Worm (Caenorhabditis elegans): ENCODE measurements around the gene F22E12.1.

The F22E12.1 gene

ce11 chrV:10474040-10474439 is 16.9 kb upstream of the F22E12.1 start:
- TF ChIP-seq ceh-2 (tag; optimal IDR thresholded peaks at IDR 0.05) (no peak), tbx-2 (tag; optimal IDR thresholded peaks at IDR 0.05) (no peak), K02D7.2 (tag; optimal IDR thresholded peaks at IDR 0.05) (no peak), fkh-6 (tag; optimal IDR thresholded peaks at IDR 0.05) (no peak), zip-5 (tag; optimal IDR thresholded peaks at IDR 0.05) (no peak), hlh-13 (GFP tag; optimal IDR thresholded peaks at IDR 0.05) (no peak), pha-4 (tag; optimal IDR thresholded peaks at IDR 0.05) (no peak), pqm-1 (tag; optimal IDR thresholded peaks at IDR 0.05) (no peak), ztf-16 (tag; optimal IDR thresholded peaks at IDR 0.05) (no peak), T23F11.4 (GFP tag; optimal IDR thresholded peaks at IDR 0.05) (no peak), hlh-6 (tag; optimal IDR thresholded peaks at IDR 0.05) (no peak), che-1 (tag; optimal IDR thresholded peaks at IDR 0.05) (no peak), C08G9.2 (tag; optimal IDR thresholded peaks at IDR 0.05) (no peak), pros-1 (tag; optimal IDR thresholded peaks at IDR 0.05) (no peak), rnt-1 (tag; optimal IDR thresholded peaks at IDR 0.05) (no peak), hlh-15 (tag; optimal IDR thresholded peaks at IDR 0.05) (no peak)

ce11 chrV:10472901-10473774 is 16.0 kb upstream of the F22E12.1 start:
- no peak for TF ChIP-seq T23F11.4 (GFP tag; optimal IDR thresholded peaks at IDR 0.05)
- no peak for TF ChIP-seq nhr-232 (tag; optimal IDR thresholded peaks at IDR 0.05)
- no peak for TF ChIP-seq elt-4 (tag; optimal IDR thresholded peaks at IDR 0.05)
- TF ChIP-seq K02D7.2 (tag; optimal IDR thresholded peaks at IDR 0.05) = no peak
- TF ChIP-seq fax-1 (tag; optimal IDR thresholded peaks at IDR 0.05) = no peak

DNA sequence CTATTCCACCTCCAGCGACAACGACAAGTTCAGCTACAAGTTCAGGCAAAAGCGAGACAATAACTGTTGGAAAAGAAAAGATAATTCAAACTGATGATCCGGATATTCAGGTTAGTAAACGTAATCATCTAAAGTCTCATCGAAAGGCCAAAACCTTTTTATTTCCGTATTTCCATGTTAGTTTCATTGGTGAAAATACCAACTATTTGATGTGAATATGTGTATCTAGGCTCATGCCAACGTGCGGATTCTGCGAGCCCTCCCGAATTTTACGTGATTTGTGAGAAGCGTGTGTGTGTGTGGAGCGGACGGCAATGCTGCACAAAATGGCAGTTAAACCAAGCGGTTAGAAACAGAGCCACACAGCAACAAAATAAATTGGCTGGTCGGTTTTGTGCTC is 13.9 kb upstream of the F22E12.1 start:
- no peak for TF ChIP-seq lim-6 (tag; optimal IDR thresholded peaks at IDR 0.05)
- no peak for TF ChIP-seq ceh-48 (tag; optimal IDR thresholded peaks at IDR 0.05)
- no peak for TF ChIP-seq che-1 (tag; optimal IDR thresholded peaks at IDR 0.05)
- no peak for TF ChIP-seq madf-2 (tag; optimal IDR thresholded peaks at IDR 0.05)
- no peak for TF ChIP-seq ahr-1 (tag; optimal IDR thresholded peaks at IDR 0.05)
- no peak for TF ChIP-seq ttx-3 (tag; optimal IDR thresholded peaks at IDR 0.05)
- TF ChIP-seq pat-9 (tag; optimal IDR thresholded peaks at IDR 0.05) = no peak

DNA sequence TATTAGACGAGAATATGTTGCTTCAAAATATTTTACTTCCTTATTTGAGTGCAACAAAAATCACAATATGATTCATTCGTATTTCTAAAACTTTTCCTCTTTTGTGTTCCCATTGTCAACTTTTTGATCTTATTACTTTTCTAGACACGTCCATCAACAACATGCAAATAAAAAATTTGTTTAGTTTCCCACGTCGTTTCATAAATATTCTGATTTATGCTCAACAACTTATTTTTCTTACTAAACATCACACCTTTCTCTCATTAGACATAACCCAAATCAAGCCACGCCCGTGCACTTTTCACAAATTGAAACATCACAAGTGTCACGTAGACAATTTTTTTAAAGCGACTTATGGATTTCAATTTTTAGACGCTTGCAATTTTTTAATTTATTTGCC is 12.7 kb upstream of the F22E12.1 start:
- TF ChIP-seq ceh-30 (tag; optimal IDR thresholded peaks at IDR 0.05) = no peak
- TF ChIP-seq K02D7.2 (tag; optimal IDR thresholded peaks at IDR 0.05) = no peak
- TF ChIP-seq syd-9 (tag; optimal IDR thresholded peaks at IDR 0.05) = no peak
- TF ChIP-seq nhr-11 (tag; optimal IDR thresholded peaks at IDR 0.05) = no peak
- TF ChIP-seq elt-2 (tag; optimal IDR thresholded peaks at IDR 0.05) = no peak
- TF ChIP-seq sox-4 (tag; optimal IDR thresholded peaks at IDR 0.05) = no peak
- no peak for TF ChIP-seq pha-4 (tag; optimal IDR thresholded peaks at IDR 0.05)
- no peak for TF ChIP-seq F13H6.1 (tag; optimal IDR thresholded peaks at IDR 0.05)
- no peak for TF ChIP-seq pag-3 (tag; optimal IDR thresholded peaks at IDR 0.05; ENCODE audit: borderline replicate concordance)
- TF ChIP-seq tbx-7 (tag; optimal IDR thresholded peaks at IDR 0.05) = no peak
- no peak for TF ChIP-seq fkh-6 (tag; optimal IDR thresholded peaks at IDR 0.05)

- TF ChIP-seq unc-42 (tag; optimal IDR thresholded peaks at IDR 0.05) (no peak), gmeb-2 (tag; optimal IDR thresholded peaks at IDR 0.05) (no peak), hlh-6 (tag; optimal IDR thresholded peaks at IDR 0.05) (no peak), ceh-22 (tag; optimal IDR thresholded peaks at IDR 0.05) (no peak), pha-4 (tag; optimal IDR thresholded peaks at IDR 0.05) (no peak), ref-2 (tag; optimal IDR thresholded peaks at IDR 0.05) (no peak), C38D4.7 (GFP tag; optimal IDR thresholded peaks at IDR 0.05) (no peak), zip-5 (tag; optimal IDR thresholded peaks at IDR 0.05) (no peak)
These were observed 11.6 kb upstream of the F22E12.1 start for ce11 chrV:10468709-10469108.
